Worm (Caenorhabditis elegans): Measurements from ENCODE around the gene ZK353.4.

DNA sequence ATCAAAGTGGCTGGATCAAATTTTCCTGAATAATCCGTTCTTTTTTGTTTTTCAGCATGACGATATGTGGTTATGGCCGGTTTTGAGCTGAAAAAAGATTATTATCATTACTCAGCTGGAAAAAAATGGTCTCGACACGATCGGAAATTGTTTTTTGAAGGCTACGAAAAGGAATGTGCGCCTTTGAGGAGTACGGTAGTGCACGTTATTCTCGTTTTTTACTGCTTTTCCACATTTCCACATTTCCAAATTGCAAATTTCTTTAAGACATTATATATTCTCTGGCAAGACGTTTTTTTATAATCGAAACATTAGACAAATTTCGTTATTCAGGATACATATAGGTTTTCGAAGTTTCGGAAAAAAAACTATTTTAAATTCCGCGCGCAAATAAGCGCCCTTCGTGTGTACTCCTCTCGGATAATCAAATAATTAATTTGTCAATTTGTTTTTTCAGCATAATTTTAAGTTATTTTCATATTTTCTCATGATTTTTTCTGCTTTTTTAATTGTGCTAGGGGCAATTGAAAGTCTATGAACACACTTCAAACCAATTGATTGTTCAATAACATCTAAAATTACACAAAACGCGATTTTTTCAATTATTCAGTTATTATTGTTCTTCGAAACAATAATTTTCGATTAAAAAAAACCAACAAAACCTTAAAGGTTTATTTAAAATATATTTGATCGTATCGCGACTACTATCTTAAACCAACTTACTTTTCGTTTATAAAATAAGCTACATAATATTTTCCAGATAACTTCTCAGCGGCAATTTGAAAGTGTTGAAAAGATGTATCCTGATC is 26.0 kb downstream of the ZK353.4 start, which contains the start of gene R05D3.3:
- no peak for TF ChIP-seq ces-1 (GFP tag; optimal IDR thresholded peaks at IDR 0.05)
- no peak for TF ChIP-seq ztf-11 (tag; optimal IDR thresholded peaks at IDR 0.05)
- TF ChIP-seq nhr-76 (tag; optimal IDR thresholded peaks at IDR 0.05) = no peak
- no peak for TF ChIP-seq snpc-4 (tag; optimal IDR thresholded peaks at IDR 0.05)
- TF ChIP-seq lsy-2 (tag; optimal IDR thresholded peaks at IDR 0.05) = no peak
- TF ChIP-seq unc-62 (GFP tag; optimal IDR thresholded peaks at IDR 0.05) = no peak

Measured in whole organism, mixed stage, embryonic.